Fruit fly (Drosophila melanogaster) whole organism, embryonic: Measurements from ENCODE around the gene CG9706.

Experiments used
- CG10209 ChIP-seq: fragments of 200-800 bp; sonication (Bioruptor generic); optimal IDR thresholded peaks from 3 replicates; lab custom pipeline; 2017; ENCODE audit warnings: missing biosample characterization, mild to moderate bottlenecking, missing genetic modification characterization, missing genetic modification reagents
- CG10267 ChIP-seq: fragments of 200-800 bp; sonication (Bioruptor generic); optimal IDR thresholded peaks from 2 replicates; lab custom pipeline; 2018; ENCODE audit warnings: missing biosample characterization, mild to moderate bottlenecking, missing genetic modification characterization, moderate library complexity
- CG11504 ChIP-seq: fragments of 200-800 bp; sonication (Bioruptor generic); optimal IDR thresholded peaks from 3 replicates; lab custom pipeline; 2019; ENCODE audit warnings: missing biosample characterization, mild to moderate bottlenecking, missing genetic modification characterization, moderate library complexity
- CG11695 ChIP-seq: fragments of 200-800 bp; sonication (Bioruptor generic); IDR thresholded peaks from 3 replicates; pipeline ENCODE4 v1.3.6; 2022; ENCODE audit warnings: missing biosample characterization, missing genetic modification characterization
- CG11696 ChIP-seq: fragments of 200-800 bp; sonication (Bioruptor generic); IDR thresholded peaks from 2 replicates; pipeline ENCODE4 v1.3.6; 2022; ENCODE audit warnings: missing biosample characterization, missing genetic modification characterization
- CG12391 ChIP-seq: fragments of 200-800 bp; sonication (Bioruptor generic); optimal IDR thresholded peaks from 3 replicates; lab custom pipeline; 2018; ENCODE audit warnings: missing biosample characterization, mild to moderate bottlenecking, missing genetic modification characterization, moderate library complexity
- CG12659 ChIP-seq: fragments of 200-800 bp; sonication (Bioruptor generic); optimal IDR thresholded peaks from 3 replicates; lab custom pipeline; 2017; ENCODE audit warnings: mild to moderate bottlenecking, missing biosample characterization, missing genetic modification reagents, missing genetic modification characterization
- CG13296 ChIP-seq: fragments of 200-800 bp; sonication (Bioruptor generic); optimal IDR thresholded peaks from 3 replicates; lab custom pipeline; 2018; ENCODE audit warnings: missing biosample characterization, mild to moderate bottlenecking, missing genetic modification characterization
- CG13424 ChIP-seq: fragments of 200-800 bp; sonication (Bioruptor generic); optimal IDR thresholded peaks from 2 replicates; lab custom pipeline; 2019; ENCODE audit warnings: missing biosample characterization, mild to moderate bottlenecking, missing genetic modification characterization, moderate library complexity
- CG15269 ChIP-seq: fragments of 200-800 bp; sonication (Bioruptor generic); optimal IDR thresholded peaks from 2 replicates; lab custom pipeline; 2018; ENCODE audit warnings: missing biosample characterization, mild to moderate bottlenecking, missing genetic modification characterization, moderate library complexity
- CG16815 ChIP-seq: fragments of 200-800 bp; sonication (Bioruptor generic); optimal IDR thresholded peaks from 3 replicates; lab custom pipeline; 2017; ENCODE audit warnings: missing biosample characterization, mild to moderate bottlenecking, missing genetic modification characterization
- CG16863 ChIP-seq: fragments of 200-800 bp; sonication (Bioruptor generic); optimal IDR thresholded peaks from 3 replicates; lab custom pipeline; 2016; ENCODE audit warnings: missing biosample characterization, missing genetic modification characterization
- CG18262 ChIP-seq: fragments of 200-800 bp; optimal IDR thresholded peaks from 3 replicates; lab custom pipeline; 2019; ENCODE audit warnings: missing biosample characterization, mild to moderate bottlenecking, missing genetic modification characterization, moderate library complexity
- CG18619 ChIP-seq: fragments of 200-800 bp; sonication (Bioruptor generic); optimal IDR thresholded peaks from 3 replicates; lab custom pipeline; 2017; ENCODE audit warnings: missing biosample characterization, mild to moderate bottlenecking, missing genetic modification characterization
- CG2678 ChIP-seq: fragments of 200-800 bp; sonication (Bioruptor generic); optimal IDR thresholded peaks from 3 replicates; lab custom pipeline; 2019; ENCODE audit warnings: missing biosample characterization, mild to moderate bottlenecking, missing genetic modification characterization, moderate library complexity
- CG30403 ChIP-seq: fragments of 200-800 bp; sonication (Bioruptor generic); optimal IDR thresholded peaks from 3 replicates; lab custom pipeline; 2016; ENCODE audit warnings: missing biosample characterization, missing genetic modification characterization
- CG3995 ChIP-seq: fragments of 200-800 bp; sonication (Bioruptor generic); optimal IDR thresholded peaks from 3 replicates; lab custom pipeline; 2016; ENCODE audit warnings: missing biosample characterization, missing genetic modification characterization
- CG4360 ChIP-seq: fragments of 200-800 bp; sonication (Bioruptor generic); IDR thresholded peaks from 2 replicates; pipeline ENCODE4 v1.3.6; 2022; ENCODE audit warnings: missing biosample characterization, missing genetic modification characterization
- CG6689 ChIP-seq: fragments of 200-800 bp; sonication (Bioruptor generic); IDR thresholded peaks from 2 replicates; pipeline ENCODE4 v1.3.6; 2022; ENCODE audit warnings: missing biosample characterization, missing genetic modification characterization
- CG6854 ChIP-seq: fragments of 200-800 bp; sonication (Bioruptor generic); optimal IDR thresholded peaks from 3 replicates; lab custom pipeline; 2017; ENCODE audit warnings: missing biosample characterization, mild to moderate bottlenecking, missing genetic modification characterization
- CG7556 ChIP-seq: fragments of 200-800 bp; sonication (Bioruptor generic); optimal IDR thresholded peaks from 2 replicates; lab custom pipeline; 2017; ENCODE audit warnings: missing biosample characterization, mild to moderate bottlenecking, missing genetic modification characterization
- CG7987 ChIP-seq: fragments of 200-800 bp; sonication (Bioruptor generic); optimal IDR thresholded peaks from 2 replicates; lab custom pipeline; 2018; ENCODE audit warnings: missing biosample characterization, mild to moderate bottlenecking, missing genetic modification characterization, moderate library complexity
- CG8924 ChIP-seq: fragments of 200-800 bp; optimal IDR thresholded peaks from 3 replicates; lab custom pipeline; 2019; ENCODE audit warnings: missing biosample characterization, mild to moderate bottlenecking, missing genetic modification characterization, moderate library complexity
- CG9437 ChIP-seq: fragments of 200-800 bp; sonication (Bioruptor generic); optimal IDR thresholded peaks from 2 replicates; lab custom pipeline; 2018; ENCODE audit warnings: missing biosample characterization, mild to moderate bottlenecking, missing genetic modification characterization
- Deaf1 ChIP-seq: fragments of 200-800 bp; optimal IDR thresholded peaks from 3 replicates; lab custom pipeline; 2019; ENCODE audit warnings: missing biosample characterization, mild to moderate bottlenecking, missing genetic modification characterization, moderate library complexity
- Dip2 ChIP-seq: fragments of 200-800 bp; sonication (Bioruptor generic); IDR thresholded peaks from 2 replicates; pipeline ENCODE4 v1.3.6; 2022; ENCODE audit warnings: missing biosample characterization, missing genetic modification characterization
- Dll ChIP-seq: fragments of 200-800 bp; sonication (Bioruptor generic); IDR thresholded peaks from 4 replicates; pipeline ENCODE4 v1.3.6; 2022; ENCODE audit warnings: missing biosample characterization, missing genetic modification characterization; ENCODE audit not compliant: partially characterized antibody
- Ets65A ChIP-seq: fragments of 200-800 bp; sonication (Bioruptor generic); peaks from one replicate; lab custom pipeline; 2016; ENCODE audit warnings: missing biosample characterization, missing genetic modification characterization
- Fer1 ChIP-seq: fragments of 200-800 bp; sonication (Bioruptor generic); optimal IDR thresholded peaks from 2 replicates; lab custom pipeline; 2017; ENCODE audit warnings: missing biosample characterization, mild to moderate bottlenecking, missing genetic modification characterization
- Hr3 ChIP-seq: fragments of 200-800 bp; sonication (Bioruptor generic); optimal IDR thresholded peaks from 3 replicates; lab custom pipeline; 2016; ENCODE audit warnings: missing biosample characterization, missing genetic modification characterization
- NfI ChIP-seq: fragments of 200-800 bp; sonication (Bioruptor generic); optimal IDR thresholded peaks from 3 replicates; lab custom pipeline; 2018; ENCODE audit warnings: missing biosample characterization, mild to moderate bottlenecking, missing genetic modification characterization, moderate library complexity
- Oli ChIP-seq: fragments of 200-800 bp; sonication (Bioruptor generic); optimal IDR thresholded peaks from 2 replicates; lab custom pipeline; 2018; ENCODE audit warnings: missing biosample characterization, mild to moderate bottlenecking, missing genetic modification characterization, moderate library complexity
- Ptx1 ChIP-seq: fragments of 200-800 bp; sonication (Bioruptor generic); IDR thresholded peaks from 2 replicates; pipeline ENCODE4 v1.3.6; 2022; ENCODE audit warnings: missing biosample characterization, missing genetic modification characterization
- Sox100B ChIP-seq: fragments of 200-800 bp; sonication (Bioruptor generic); optimal IDR thresholded peaks from 3 replicates; lab custom pipeline; 2018; ENCODE audit warnings: missing biosample characterization, mild to moderate bottlenecking, missing genetic modification characterization
- Sox102F ChIP-seq: fragments of 200-800 bp; sonication (Bioruptor generic); optimal IDR thresholded peaks from 2 replicates; lab custom pipeline; 2018; ENCODE audit warnings: missing biosample characterization, mild to moderate bottlenecking, missing genetic modification characterization, moderate library complexity
- Sry-δ ChIP-seq: fragments of 200-800 bp; sonication (Bioruptor generic); optimal IDR thresholded peaks from 2 replicates; lab custom pipeline; 2016; ENCODE audit warnings: missing biosample characterization, missing genetic modification characterization
- Ssrp ChIP-seq: fragments of 200-800 bp; sonication (Bioruptor generic); optimal IDR thresholded peaks from 2 replicates; lab custom pipeline; 2018; ENCODE audit warnings: missing biosample characterization, mild to moderate bottlenecking, missing genetic modification characterization, moderate library complexity
- Vsx1 ChIP-seq: fragments of 200-800 bp; sonication (Bioruptor generic); optimal IDR thresholded peaks from 2 replicates; lab custom pipeline; 2017; ENCODE audit warnings: missing biosample characterization, mild to moderate bottlenecking, missing genetic modification characterization, missing genetic modification reagents
- az2 ChIP-seq: fragments of 200-800 bp; sonication (Bioruptor generic); optimal IDR thresholded peaks from 3 replicates; lab custom pipeline; 2016; ENCODE audit warnings: missing biosample characterization, missing genetic modification characterization
- bowl ChIP-seq: fragments of 200-800 bp; sonication (Bioruptor generic); IDR thresholded peaks from 2 replicates; pipeline ENCODE4 v1.3.6; 2022; ENCODE audit warnings: missing biosample characterization, missing genetic modification characterization
- bsh ChIP-seq, 2 experiments: fragments of 200-800 bp; sonication (Bioruptor generic); optimal IDR thresholded peaks; 2 replicates each; lab custom pipeline; 2017 to 2018; ENCODE audit warnings: mild to moderate bottlenecking in 2 of 2, missing biosample characterization in 2 of 2, missing genetic modification characterization in 2 of 2, moderate library complexity in 1 of 2
- cg ChIP-seq: fragments of 200-800 bp; sonication (Bioruptor generic); optimal IDR thresholded peaks from 3 replicates; lab custom pipeline; 2019; ENCODE audit warnings: missing biosample characterization, mild to moderate bottlenecking, missing genetic modification characterization, moderate library complexity
- eyg ChIP-seq: fragments of 200-800 bp; sonication (Bioruptor generic); optimal IDR thresholded peaks from 3 replicates; lab custom pipeline; 2016; ENCODE audit warnings: missing biosample characterization, missing genetic modification characterization
- grau ChIP-seq: fragments of 200-800 bp; optimal IDR thresholded peaks from 3 replicates; lab custom pipeline; 2019; ENCODE audit warnings: missing biosample characterization, mild to moderate bottlenecking, missing genetic modification characterization, moderate library complexity
- lola ChIP-seq, 3 experiments: fragments of >200 bp in 2 of 3; fragments of 200-800 bp in 1 of 3; sonication (Bioruptor generic) in 1 of 3; optimal IDR thresholded peaks; 2 replicates each; lab custom pipeline; 2017 to 2019; ENCODE audit warnings: missing biosample characterization in 3 of 3, missing genetic modification characterization in 3 of 3, mild to moderate bottlenecking in 1 of 3, moderate library complexity in 1 of 3
- luna ChIP-seq: fragments of 200-800 bp; sonication (Bioruptor generic); optimal IDR thresholded peaks from 2 replicates; lab custom pipeline; 2016; ENCODE audit warnings: missing biosample characterization, missing genetic modification characterization
- nmo ChIP-seq: fragments of 200-800 bp; sonication (Bioruptor generic); optimal IDR thresholded peaks from 2 replicates; lab custom pipeline; 2018; ENCODE audit warnings: missing biosample characterization, mild to moderate bottlenecking, missing genetic modification characterization, moderate library complexity
- pfk ChIP-seq: fragments of 200-800 bp; sonication (Bioruptor generic); optimal IDR thresholded peaks from 2 replicates; lab custom pipeline; 2018; ENCODE audit warnings: missing biosample characterization, mild to moderate bottlenecking, missing genetic modification characterization, moderate library complexity
- ro ChIP-seq: fragments of 200-800 bp; sonication (Bioruptor generic); IDR thresholded peaks from 2 replicates; pipeline ENCODE4 v1.3.6; 2022; ENCODE audit warnings: missing biosample characterization, missing genetic modification characterization
- scrt ChIP-seq: fragments of 200-800 bp; sonication (Bioruptor generic); optimal IDR thresholded peaks from 2 replicates; lab custom pipeline; 2018; ENCODE audit warnings: missing biosample characterization, mild to moderate bottlenecking, missing genetic modification characterization, moderate library complexity
- tap ChIP-seq: fragments of 200-800 bp; optimal IDR thresholded peaks from 3 replicates; lab custom pipeline; 2019; ENCODE audit warnings: missing biosample characterization, mild to moderate bottlenecking, missing genetic modification characterization, moderate library complexity

Gene CG9706

dm6 chr3L:16825195-16825594 is 42.4 kb downstream of the CG9706 start (continued):
- TF ChIP-seq bsh (GFP tag; optimal IDR thresholded peaks at IDR 0.05; lab: Kevin White, UChicago): peak in 1 of 2 experiments; percentile 10
- peak; percentile 47 for TF ChIP-seq CG7556 (GFP tag; lab: Kevin White, UChicago)
- no peak for TF ChIP-seq CG11696
- no peak for TF ChIP-seq Dip2
- no peak for TF ChIP-seq ro (GFP tag; lab: Robert Waterston, UW)
- TF ChIP-seq CG30403: peak; percentile 17
- TF ChIP-seq CG12391 (tag; lab: Kevin White, UChicago): peak; percentile 40
- no peak for TF ChIP-seq Sry-δ (GFP tag; lab: Kevin White, UChicago)
- no peak for TF ChIP-seq NfI (GFP tag; lab: Kevin White, UChicago)
- peak; percentile 51 for TF ChIP-seq Sox102F (GFP tag; lab: Kevin White, UChicago)
- TF ChIP-seq CG15269 (tag; lab: Kevin White, UChicago): peak; percentile 62
- TF ChIP-seq CG11695 (GFP tag; lab: Robert Waterston, UW): peak; percentile 32; the same call in 1 of the 3 replicates
- TF ChIP-seq Ets65A (GFP tag; lab: Kevin White, UChicago): peak; percentile 66
- TF ChIP-seq CG10209: no peak
- TF ChIP-seq eyg (GFP tag; lab: Kevin White, UChicago): no peak
- TF ChIP-seq CG9437: peak; percentile 45
- peak; percentile 17 for TF ChIP-seq CG13296 (GFP tag; lab: Kevin White, UChicago)
- TF ChIP-seq CG6689 (GFP tag; lab: Robert Waterston, UW): peak; percentile 29; the same call in 1 of the 2 replicates
- TF ChIP-seq tap: peak; percentile 3
- TF ChIP-seq Dll (GFP tag; lab: Robert Waterston, UW): no peak
- TF ChIP-seq lola (GFP tag; optimal IDR thresholded peaks at IDR 0.05; lab: Kevin White, UChicago): peak in 1 of 3 experiments; percentile 16
- peak; percentile 35 for TF ChIP-seq CG18262 (tag; lab: Kevin White, UChicago)
- peak; percentile 45 for TF ChIP-seq Ptx1
- peak; percentile 46 for TF ChIP-seq Ssrp (tag; lab: Kevin White, UChicago)
- peak; percentile 1 for TF ChIP-seq az2 (GFP tag; lab: Kevin White, UChicago)
- TF ChIP-seq CG18619: peak; percentile 7
- TF ChIP-seq nmo (GFP tag; lab: Kevin White, UChicago): peak; percentile 45
- TF ChIP-seq CG8924 (tag; lab: Kevin White, UChicago): peak; percentile 29
- TF ChIP-seq CG13424 (tag; lab: Kevin White, UChicago): peak; percentile 56
- peak; percentile 8 for TF ChIP-seq CG12659 (GFP tag; lab: Kevin White, UChicago)
- TF ChIP-seq Sox100B (GFP tag; lab: Kevin White, UChicago): peak; percentile 13
- TF ChIP-seq CG10267: peak; percentile 20
- peak; percentile 1 for TF ChIP-seq Fer1 (GFP tag; lab: Kevin White, UChicago)
- no peak for TF ChIP-seq CG16863
- peak; percentile 73 for TF ChIP-seq CG11504 (tag; lab: Kevin White, UChicago)
- peak; percentile 45 for TF ChIP-seq CG2678 (tag; lab: Kevin White, UChicago)
- no peak for TF ChIP-seq scrt (GFP tag; lab: Kevin White, UChicago)
- TF ChIP-seq pfk (GFP tag; lab: Kevin White, UChicago): no peak
- peak; percentile 56 for TF ChIP-seq grau (tag; lab: Kevin White, UChicago)
- TF ChIP-seq Oli (tag; lab: Kevin White, UChicago): peak; percentile 7

- TF ChIP-seq luna: no peak
- no peak for TF ChIP-seq CG7987 (GFP tag; lab: Kevin White, UChicago)
- no peak for TF ChIP-seq Dip2
- peak; percentile 43 for TF ChIP-seq cg
- TF ChIP-seq CG4360 (GFP tag; lab: Robert Waterston, UW): no peak
- TF ChIP-seq bowl (GFP tag; lab: Robert Waterston, UW): 0 out of 2 replicates have a peak, but pooled peaks have one; percentile 5
- peak; percentile 41 for TF ChIP-seq Deaf1 (tag; lab: Kevin White, UChicago)
- TF ChIP-seq CG16815 (GFP tag; lab: Kevin White, UChicago): no peak
- TF ChIP-seq CG3995 (GFP tag; lab: Kevin White, UChicago): no peak
- TF ChIP-seq CG6854 (GFP tag; lab: Kevin White, UChicago): no peak
- TF ChIP-seq Vsx1 (GFP tag; lab: Kevin White, UChicago): no peak
- TF ChIP-seq NfI (GFP tag; lab: Kevin White, UChicago): no peak
- no peak for TF ChIP-seq Hr3 (GFP tag; lab: Kevin White, UChicago)
Measured at dm6 chr3L:16828967-16829366, 46.2 kb downstream of the CG9706 start, which contains the start of gene CG13024. CG13024 (minus strand) TSS chr3L:16829074.
